Worm (Caenorhabditis elegans) whole organism, mixed stage, embryonic: ENCODE data around the gene M03A1.8.

Experiments
- cnd-1 ChIP-seq: fragments of 200-800 bp; sonication (Bioruptor generic); optimal IDR thresholded peaks from 2 replicates; lab custom pipeline; 2018; ENCODE audit warnings: mild to moderate bottlenecking, missing genetic modification characterization, missing compliant biosample characterization
- elt-1 ChIP-seq: sonication (generic microtip); optimal IDR thresholded peaks from 2 replicates; lab custom pipeline; 2017; ENCODE audit warnings: missing genetic modification characterization, mild to moderate bottlenecking, missing compliant biosample characterization, antibody characterized with exemption, moderate library complexity, borderline replicate concordance; ENCODE audit not compliant: insufficient read depth
- nhr-28 ChIP-seq: fragments of 150-350 bp; optimal IDR thresholded peaks from 2 replicates; lab custom pipeline; 2014; ENCODE audit warnings: missing biosample characterization, missing genetic modification characterization
- snpc-4 ChIP-seq: fragments of 150-350 bp; optimal IDR thresholded peaks from 2 replicates; lab custom pipeline; 2014; ENCODE audit warnings: missing biosample characterization, missing genetic modification characterization
- sptf-1 ChIP-seq: sonication (generic microtip); optimal IDR thresholded peaks from 2 replicates; lab custom pipeline; 2017; ENCODE audit warnings: mild to moderate bottlenecking, missing genetic modification characterization, moderate library complexity, missing compliant biosample characterization
- unc-39 ChIP-seq: fragments of 150-350 bp; optimal IDR thresholded peaks from 2 replicates; lab custom pipeline; 2014; ENCODE audit warnings: missing biosample characterization, missing genetic modification characterization
- ztf-11 ChIP-seq: fragments of 150-350 bp; optimal IDR thresholded peaks from 2 replicates; lab custom pipeline; 2014; ENCODE audit warnings: missing biosample characterization, missing genetic modification characterization

DNA sequence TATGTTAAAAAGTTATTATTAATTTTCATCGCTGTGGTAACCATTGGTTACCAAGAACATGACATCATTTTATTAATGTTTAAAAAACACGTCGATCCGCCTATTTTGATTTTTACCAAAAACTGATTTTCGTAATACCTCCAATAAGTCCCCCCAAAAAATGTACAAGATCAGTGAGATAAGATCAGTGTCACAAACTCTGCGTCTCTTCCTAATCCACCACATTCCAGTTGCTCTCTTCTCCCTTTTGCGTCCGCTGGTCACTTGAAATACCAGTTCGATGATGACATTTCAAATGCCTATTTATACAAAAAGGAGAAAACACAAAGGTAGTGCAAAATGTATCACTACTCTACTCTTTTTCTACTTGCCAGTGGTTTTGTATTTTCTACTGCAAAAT is at the start of gene M03A1.8:
- TF ChIP-seq elt-1 (tag; lab: Kevin White, UChicago) (peak; percentile 61), cnd-1 (tag; lab: Kevin White, UChicago) (no peak), snpc-4 (tag; lab: Kevin White, UChicago) (no peak), nhr-28 (tag; lab: Kevin White, UChicago) (no peak), unc-39 (tag; lab: Kevin White, UChicago) (no peak), ztf-11 (tag; lab: Kevin White, UChicago) (no peak), sptf-1 (tag; lab: Kevin White, UChicago) (no peak)
